Worm (Caenorhabditis elegans): ENCODE measurements around the gene ptc-1.

DNA sequence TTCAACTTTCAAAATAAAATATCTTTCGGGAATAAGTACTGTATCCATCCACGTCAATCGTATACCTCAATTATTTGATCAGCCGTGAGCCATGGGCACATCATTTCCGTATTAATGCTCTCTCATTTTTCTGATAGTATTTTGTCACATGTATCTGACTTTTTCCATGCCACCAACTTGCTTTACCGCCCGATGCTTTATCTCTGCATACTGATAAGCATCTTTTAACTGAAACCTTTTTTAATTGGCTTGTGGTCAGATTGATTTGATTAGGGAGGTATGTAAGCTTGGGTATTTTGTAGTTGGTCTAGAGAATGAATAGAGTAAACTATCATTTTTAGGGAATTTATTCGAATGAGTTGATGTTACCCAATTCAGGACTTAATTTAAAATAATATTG is 3.7 kb upstream of the ptc-1 start:
- no peak for TF ChIP-seq unc-86 (tag; optimal IDR thresholded peaks at IDR 0.05)
- TF ChIP-seq dve-1 (tag; optimal IDR thresholded peaks at IDR 0.05) = no peak
- TF ChIP-seq zip-5 (tag; optimal IDR thresholded peaks at IDR 0.05) = no peak
- TF ChIP-seq pha-4 (tag; optimal IDR thresholded peaks at IDR 0.05) = no peak
- TF ChIP-seq ceh-9 (tag; optimal IDR thresholded peaks at IDR 0.05) = no peak
- TF ChIP-seq ceh-14 (tag; optimal IDR thresholded peaks at IDR 0.05) = no peak
- TF ChIP-seq dmd-4 (tag; optimal IDR thresholded peaks at IDR 0.05; ENCODE audit: borderline replicate concordance) = no peak
- TF ChIP-seq nhr-11 (tag; optimal IDR thresholded peaks at IDR 0.05) = no peak
- no peak for TF ChIP-seq nfya-1 (tag; optimal IDR thresholded peaks at IDR 0.05)
- no peak for TF ChIP-seq ceh-18 (tag; optimal IDR thresholded peaks at IDR 0.05)
- no peak for TF ChIP-seq ama-1 (optimal IDR thresholded peaks at IDR 0.05)
